Fruit fly (Drosophila melanogaster): Measurements from ENCODE around the gene Fpgs1.

The Fpgs1 gene

dm6 chrX:12625594-12626274, 14.1 kb downstream of the Fpgs1 start:
- TF ChIP-seq noc (tag; optimal IDR thresholded peaks at IDR 0.05) = no peak

- peak; percentile 89 for TF ChIP-seq noc (tag; optimal IDR thresholded peaks at IDR 0.05)
Measured at dm6 chrX:12629564-12629963, 17.9 kb downstream of the Fpgs1 start, which contains the start of the genes Aven and CG2540. Gene Aven, minus strand, starts transcription at chrX:12629640. Gene CG2540, plus strand, starts transcription at chrX:12629878.

- peak; percentile 47 for TF ChIP-seq noc (tag; optimal IDR thresholded peaks at IDR 0.05)
Measured at dm6 chrX:12631317-12632156, 19.9 kb downstream of the Fpgs1 start, which contains the start of gene Tomosyn. Gene Tomosyn, plus strand, starts transcription at chrX:12631605.

DNA sequence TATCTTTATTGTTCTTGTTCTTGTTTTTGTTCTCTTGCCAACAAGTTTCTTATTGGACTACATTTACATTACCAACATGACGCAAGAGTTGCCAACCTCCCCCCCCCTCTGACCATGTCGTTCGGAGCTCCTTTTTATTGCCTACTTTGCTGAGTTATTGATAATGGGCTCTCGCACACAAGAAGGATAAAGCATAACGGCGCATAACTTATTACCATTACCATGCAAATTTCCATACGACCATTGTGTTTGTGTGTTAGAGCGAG, 20.4 kb downstream of the Fpgs1 start:
- TF ChIP-seq noc (tag; optimal IDR thresholded peaks at IDR 0.05) = no peak

dm6 chrX:12633204-12633603, 21.5 kb downstream of the Fpgs1 start:
- no peak for TF ChIP-seq noc (tag; optimal IDR thresholded peaks at IDR 0.05)

- no peak for TF ChIP-seq noc (tag; optimal IDR thresholded peaks at IDR 0.05)
Measured at dm6 chrX:12633992-12634391, 22.3 kb downstream of the Fpgs1 start.

- TF ChIP-seq noc (tag; optimal IDR thresholded peaks at IDR 0.05) = no peak
Measured at dm6 chrX:12645361-12645760, 33.7 kb downstream of the Fpgs1 start.

- no peak for TF ChIP-seq noc (tag; optimal IDR thresholded peaks at IDR 0.05)
Measured at dm6 chrX:12651613-12652012, 39.9 kb downstream of the Fpgs1 start.

dm6 chrX:12653574-12653973, 41.9 kb downstream of the Fpgs1 start, which contains the start of gene CkIalpha:
Gene CkIalpha, plus strand, starts transcription at chrX:12653626.
- no peak for TF ChIP-seq noc (tag; optimal IDR thresholded peaks at IDR 0.05)

DNA sequence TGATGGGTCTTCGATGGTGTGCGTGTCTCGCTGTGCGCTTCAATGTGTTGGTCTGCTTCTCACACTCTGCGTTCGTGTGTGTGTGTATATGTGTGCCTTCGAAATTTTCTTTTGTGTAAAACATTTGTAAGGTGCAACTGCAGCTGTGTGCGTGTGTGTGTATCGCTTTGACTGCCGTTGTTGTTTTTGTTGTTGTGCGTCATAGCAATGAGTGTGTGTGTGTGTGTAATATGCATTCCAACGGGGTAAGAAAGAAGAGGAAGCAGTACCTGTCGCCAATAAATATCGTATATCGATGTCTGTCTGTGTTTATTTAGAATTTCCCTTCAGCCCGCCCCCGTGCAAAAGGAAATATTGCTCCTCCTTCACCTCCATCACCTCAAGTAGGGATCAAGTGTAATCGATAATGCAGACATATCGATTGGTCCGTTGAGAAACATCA, 42.6 kb downstream of the Fpgs1 start:
- TF ChIP-seq noc (tag; optimal IDR thresholded peaks at IDR 0.05) = peak; percentile 14

DNA sequence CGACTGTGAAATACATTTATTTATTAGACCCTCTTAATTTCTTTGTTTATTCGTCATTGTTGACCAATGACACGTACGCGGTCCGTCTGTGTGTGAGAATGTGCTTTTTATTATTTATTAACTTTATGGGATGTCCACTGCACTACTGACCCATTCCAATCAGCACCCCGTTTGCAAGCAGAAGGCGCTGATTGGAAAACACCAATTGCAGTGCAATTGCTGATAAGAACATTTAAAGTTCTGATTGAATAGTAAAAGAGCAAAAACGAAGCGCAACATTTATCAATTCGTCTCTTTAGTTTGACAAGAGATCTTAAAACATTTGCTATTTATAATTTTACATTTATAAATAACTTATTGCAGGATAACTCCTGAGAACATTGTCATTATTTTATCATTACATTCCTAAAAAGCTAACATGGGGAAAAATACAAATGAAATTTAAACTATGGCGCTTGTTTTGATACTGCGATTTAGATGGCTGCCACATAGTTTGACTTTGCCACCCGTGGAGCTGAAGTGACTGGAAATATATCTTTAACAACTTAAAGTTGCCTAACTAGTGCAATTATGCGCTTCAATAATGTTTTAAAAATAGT, 46.8 kb downstream of the Fpgs1 start:
- TF ChIP-seq noc (tag; optimal IDR thresholded peaks at IDR 0.05) = no peak

DNA sequence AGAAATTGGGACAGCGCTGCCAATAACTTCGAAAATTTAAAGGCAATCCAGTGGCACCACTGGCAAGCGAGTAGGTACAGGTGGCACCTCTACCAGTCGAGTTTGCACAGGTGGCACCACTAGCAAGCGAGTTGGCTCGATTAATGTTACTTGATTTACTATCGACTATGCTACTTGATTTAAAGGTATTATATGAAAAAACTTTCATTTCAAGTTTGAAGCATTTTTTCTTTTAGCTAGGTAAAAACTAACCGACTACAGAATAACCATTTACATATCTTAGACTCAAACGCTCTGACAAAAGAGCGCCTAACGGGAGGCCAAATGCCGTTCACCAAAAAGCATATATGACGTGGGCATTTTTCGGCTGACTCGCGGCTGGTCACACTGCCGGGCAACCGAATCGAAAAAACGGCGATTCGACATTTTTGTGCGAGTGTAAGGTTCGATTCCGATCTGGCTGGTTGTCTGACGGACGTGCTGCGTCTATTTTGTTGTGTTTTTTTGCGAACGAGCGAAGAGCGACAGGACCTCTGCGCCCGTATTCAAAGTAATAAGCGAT, 47.4 kb downstream of the Fpgs1 start, which contains the start of gene Tis11:
TSS of gene Tis11 (plus strand) at position 417 of the 562 bp plus-strand sequence.
- peak; percentile 4 for TF ChIP-seq noc (tag; optimal IDR thresholded peaks at IDR 0.05)

DNA sequence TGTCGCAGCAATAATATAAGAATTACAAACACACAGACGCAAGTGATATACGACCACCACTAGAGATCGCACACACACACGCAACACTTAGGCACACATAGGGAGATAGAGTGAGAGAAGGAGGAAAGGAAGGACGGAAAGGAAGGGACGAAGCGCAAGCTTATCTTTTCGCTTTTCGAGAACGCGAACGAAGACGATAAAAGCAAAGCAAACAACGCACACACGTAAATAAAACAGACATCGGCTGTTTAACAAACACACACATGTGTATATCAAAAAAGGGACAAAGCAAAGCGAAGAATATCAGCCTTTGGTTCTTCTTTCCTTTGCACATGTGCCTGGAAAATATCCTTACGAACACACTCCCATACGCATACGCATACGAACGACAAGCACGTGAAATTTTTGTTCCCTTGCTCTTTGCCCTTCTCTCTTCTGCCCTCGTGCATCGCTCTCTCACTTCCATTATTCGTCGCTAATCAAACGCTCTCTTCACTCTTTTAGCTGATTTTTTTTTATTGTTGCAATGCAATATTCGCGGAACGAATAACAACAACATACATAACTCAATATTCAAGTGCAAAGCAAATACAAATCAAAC, 48.5 kb downstream of the Fpgs1 start:
- TF ChIP-seq noc (tag; optimal IDR thresholded peaks at IDR 0.05) = peak; percentile 29

- TF ChIP-seq noc (tag; optimal IDR thresholded peaks at IDR 0.05) = peak; percentile 26
Measured at dm6 chrX:12661435-12661949, 49.8 kb downstream of the Fpgs1 start.

- no peak for TF ChIP-seq noc (tag; optimal IDR thresholded peaks at IDR 0.05)
Measured at dm6 chrX:12662679-12663463, 51.2 kb downstream of the Fpgs1 start.

Measured in whole organism, larva.